Fruit fly (Drosophila melanogaster): Measurements from ENCODE around the gene CG31301.

Gene CG31301

dm6 chr3R:15342926-15343685 is 2.9 kb upstream of the CG31301 start, which contains the start of gene Nagk (continued):
- TF ChIP-seq CG3065 (GFP tag; optimal IDR thresholded peaks at IDR 0.05) (no peak), Sry-δ (GFP tag; optimal IDR thresholded peaks at IDR 0.05) (peak; percentile 37), vnd (GFP tag; IDR thresholded peaks at IDR 0.05; ENCODE audit: partially characterized antibody) (no peak), CG5953 (GFP tag; IDR thresholded peaks at IDR 0.05) (0 out of 2 replicates have a peak, but pooled peaks have one; percentile 40), CG3407 (GFP tag; optimal IDR thresholded peaks at IDR 0.05) (peak; percentile 32), gt (GFP tag; IDR thresholded peaks at IDR 0.05) (no peak), Max (GFP tag; optimal IDR thresholded peaks at IDR 0.05) (peak; percentile 67), crc (GFP tag; optimal IDR thresholded peaks at IDR 0.05) (peak; percentile 12), CG18619 (GFP tag; optimal IDR thresholded peaks at IDR 0.05) (peak; percentile 78), Bdp1 (GFP tag; optimal IDR thresholded peaks at IDR 0.05) (no peak), CG6254 (GFP tag; optimal IDR thresholded peaks at IDR 0.05) (no peak), Ptx1 (GFP tag; IDR thresholded peaks at IDR 0.05) (0 out of 2 replicates have a peak, but pooled peaks have one; percentile 39), dmrt11E (tag; optimal IDR thresholded peaks at IDR 0.05) (peak; percentile 34), CG8281 (tag; optimal IDR thresholded peaks at IDR 0.05) (peak; percentile 1), unpg (GFP tag; optimal IDR thresholded peaks at IDR 0.05) (peak; percentile 11), CG8924 (tag; optimal IDR thresholded peaks at IDR 0.05) (peak; percentile 79), CG7745 (tag; optimal IDR thresholded peaks at IDR 0.05) (no peak), Atf-2 (GFP tag; optimal IDR thresholded peaks at IDR 0.05) (peak; percentile 69), H15 (GFP tag; IDR thresholded peaks at IDR 0.05) (peak; percentile 5; the same call in 1 of the 3 replicates), scrt (GFP tag; optimal IDR thresholded peaks at IDR 0.05) (peak; percentile 42), Jarid2 (GFP tag; optimal IDR thresholded peaks at IDR 0.05) (peak; percentile 59), Oli (tag; optimal IDR thresholded peaks at IDR 0.05) (peak; percentile 80), ase (GFP tag; IDR thresholded peaks at IDR 0.05) (peak; percentile 4; the same call in 2 of the 3 replicates), btn (GFP tag; optimal IDR thresholded peaks at IDR 0.05) (peak; percentile 9), cato (GFP tag; optimal IDR thresholded peaks at IDR 0.05; ENCODE audit: borderline replicate concordance) (peak; percentile 41), Atf6 (GFP tag; IDR thresholded peaks at IDR 0.05) (peak; percentile 13; the same call in 1 of the 2 replicates), run (tag; optimal IDR thresholded peaks at IDR 0.05) (no peak), E2f2 (GFP tag; IDR thresholded peaks at IDR 0.05) (peak; percentile 87), BEAF-32 (GFP tag; optimal IDR thresholded peaks at IDR 0.05) (peak; percentile 14), CG14710 (tag; optimal IDR thresholded peaks at IDR 0.05) (peak; percentile 60), nom (GFP tag; optimal IDR thresholded peaks at IDR 0.05) (no peak)

DNA sequence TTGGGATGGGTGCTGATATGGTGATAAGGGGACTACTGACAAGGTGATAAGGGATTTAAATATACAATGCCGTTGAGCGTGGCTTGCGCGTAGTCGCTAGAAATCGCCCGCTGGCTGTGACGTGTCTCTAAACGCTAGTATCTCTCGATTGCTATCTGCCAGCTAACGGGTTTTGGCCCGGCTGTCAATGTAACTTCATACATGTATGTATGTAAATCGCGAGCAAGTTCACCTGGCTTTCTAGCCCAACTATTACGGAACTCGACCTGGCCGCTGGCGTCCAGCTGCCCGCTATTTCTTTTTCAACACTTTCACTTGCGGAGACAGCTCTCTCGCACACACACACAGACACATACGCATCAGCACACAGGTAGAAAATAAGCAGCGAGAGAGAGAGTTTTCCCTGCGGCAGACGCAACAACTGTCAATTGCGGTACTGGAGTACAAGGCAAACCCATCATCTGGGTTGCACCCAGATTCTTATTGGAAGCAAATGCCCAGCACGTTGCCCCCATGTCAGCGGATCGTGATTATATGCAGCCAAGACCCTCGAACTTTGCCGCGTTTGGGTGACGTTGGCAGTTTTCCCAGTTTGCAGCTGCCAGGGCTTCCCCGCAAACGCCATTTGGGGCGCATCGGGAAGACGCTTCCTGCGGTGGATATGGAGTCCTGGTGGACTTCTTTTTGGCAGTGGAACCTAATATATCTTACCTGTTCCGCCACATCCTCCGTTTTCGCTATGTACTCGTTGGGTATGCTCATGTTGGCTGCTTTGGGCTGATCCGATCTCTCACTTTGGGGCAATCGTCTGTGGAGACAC is 597 bp upstream of the CG31301 start:
- TF ChIP-seq Bteb2 (GFP tag; optimal IDR thresholded peaks at IDR 0.05) = no peak
- TF ChIP-seq CG10209 (GFP tag; optimal IDR thresholded peaks at IDR 0.05) = no peak
- no peak for TF ChIP-seq CG2199 (GFP tag; IDR thresholded peaks at IDR 0.05)
- TF ChIP-seq dmrt11E (tag; optimal IDR thresholded peaks at IDR 0.05) = no peak
- no peak for TF ChIP-seq grau (tag; optimal IDR thresholded peaks at IDR 0.05)
- TF ChIP-seq CG1602 (GFP tag; optimal IDR thresholded peaks at IDR 0.05) = no peak
- peak in 1 of 2 experiments; percentile 5 for TF ChIP-seq Trl (optimal IDR thresholded peaks at IDR 0.05)
- TF ChIP-seq Trl (GFP tag; optimal IDR thresholded peaks at IDR 0.05) = no peak
- TF ChIP-seq CG11696 (GFP tag; IDR thresholded peaks at IDR 0.05) = peak; percentile 62; the same call in 1 of the 2 replicates
- no peak for TF ChIP-seq Spps (tag; optimal IDR thresholded peaks at IDR 0.05)
- TF ChIP-seq CG6689 (GFP tag; IDR thresholded peaks at IDR 0.05) = no peak
- no peak for TF ChIP-seq CG11398 (GFP tag; optimal IDR thresholded peaks at IDR 0.05)
- no peak for TF ChIP-seq ewg (GFP tag; optimal IDR thresholded peaks at IDR 0.05)
- no peak for TF ChIP-seq CG6854 (GFP tag; optimal IDR thresholded peaks at IDR 0.05)
- no peak for TF ChIP-seq abd-A (tag; optimal IDR thresholded peaks at IDR 0.05)
- TF ChIP-seq ase (GFP tag; IDR thresholded peaks at IDR 0.05) = no peak
- no peak for TF ChIP-seq pum (GFP tag; optimal IDR thresholded peaks at IDR 0.05)
- TF ChIP-seq Antp (GFP tag; optimal IDR thresholded peaks at IDR 0.05) = no peak
- no peak for TF ChIP-seq CG16815 (GFP tag; optimal IDR thresholded peaks at IDR 0.05)
